Fruit fly (Drosophila melanogaster): ENCODE results near the gene CG10654.

CG10654 gene

dm6 chr3L:12533392-12534070, 25.9 kb upstream of the CG10654 start, which contains the start of the genes Tsf2 and CG34242 (continued):
- TF ChIP-seq CG12155 (GFP tag; optimal IDR thresholded peaks at IDR 0.05) (peak; percentile 1), Asciz (GFP tag; optimal IDR thresholded peaks at IDR 0.05) (no peak), gro (GFP tag; optimal IDR thresholded peaks at IDR 0.05) (no peak), pros (GFP tag; optimal IDR thresholded peaks at IDR 0.05) (no peak), Fer2 (tag; optimal IDR thresholded peaks at IDR 0.05) (peak; percentile 66), CG13624 (GFP tag; optimal IDR thresholded peaks at IDR 0.05) (no peak), esg (GFP tag; conservative IDR thresholded peaks at IDR 0.05) (peak; percentile 97), CG17568 (GFP tag; optimal IDR thresholded peaks at IDR 0.05) (no peak), Atf6 (GFP tag; IDR thresholded peaks at IDR 0.05) (peak; percentile 92), kah (GFP tag; optimal IDR thresholded peaks at IDR 0.05) (peak; percentile 47), ap (GFP tag; IDR thresholded peaks at IDR 0.05) (peak; percentile 94), CG10267 (tag; optimal IDR thresholded peaks at IDR 0.05) (peak; percentile 51), Vsx1 (GFP tag; optimal IDR thresholded peaks at IDR 0.05) (no peak), CrebB (tag; optimal IDR thresholded peaks at IDR 0.05) (no peak), CG12942 (GFP tag; optimal IDR thresholded peaks at IDR 0.05) (no peak), CG15696 (tag; optimal IDR thresholded peaks at IDR 0.05) (peak; percentile 57), wdn (GFP tag; IDR thresholded peaks at IDR 0.05) (peak; percentile 62; the same call in 1 of the 2 replicates), br (optimal IDR thresholded peaks at IDR 0.05) (no peak), tio (GFP tag; optimal IDR thresholded peaks at IDR 0.05) (no peak), CG10654 (GFP tag; optimal IDR thresholded peaks at IDR 0.05) (peak; percentile 81), ham (GFP tag; IDR thresholded peaks at IDR 0.05) (no peak), CG9797 (GFP tag; optimal IDR thresholded peaks at IDR 0.05) (peak; percentile 81), ewg (GFP tag; optimal IDR thresholded peaks at IDR 0.05) (no peak), nmo (GFP tag; optimal IDR thresholded peaks at IDR 0.05) (peak; percentile 65), CG5953 (GFP tag; IDR thresholded peaks at IDR 0.05) (peak; percentile 90), CG13123 (GFP tag; optimal IDR thresholded peaks at IDR 0.05) (no peak), pnt (GFP tag; optimal IDR thresholded peaks at IDR 0.05) (no peak), Sry-δ (GFP tag; optimal IDR thresholded peaks at IDR 0.05) (no peak), mam (GFP tag; optimal IDR thresholded peaks at IDR 0.05) (peak; percentile 21), CG10209 (GFP tag; optimal IDR thresholded peaks at IDR 0.05) (peak; percentile 4), pum (GFP tag; optimal IDR thresholded peaks at IDR 0.05) (no peak), CG14014 (GFP tag; IDR thresholded peaks at IDR 0.05) (peak; percentile 94), fd96Cb (tag; optimal IDR thresholded peaks at IDR 0.05) (peak; percentile 92), pb (GFP tag; optimal IDR thresholded peaks at IDR 0.05) (no peak), Xbp1 (GFP tag; optimal IDR thresholded peaks at IDR 0.05) (no peak), exex (tag; optimal IDR thresholded peaks at IDR 0.05) (no peak), fd64A (GFP tag; optimal IDR thresholded peaks at IDR 0.05) (no peak), stc (GFP tag; IDR thresholded peaks at IDR 0.05) (peak; percentile 83), CG6175 (GFP tag; IDR thresholded peaks at IDR 0.05) (peak; percentile 84; the same call in 2 of the 3 replicates), jigr1 (GFP tag; IDR thresholded peaks at IDR 0.05) (peak; percentile 59; the same call in 2 of the 3 replicates), TFAM (GFP tag; optimal IDR thresholded peaks at IDR 0.05) (no peak), Dbx (GFP tag; IDR thresholded peaks at IDR 0.05) (peak; percentile 94), CG1529 (GFP tag; optimal IDR thresholded peaks at IDR 0.05) (no peak), Opbp (GFP tag; IDR thresholded peaks at IDR 0.05; ENCODE audit: partially characterized antibody) (no peak), Kr (GFP tag; optimal IDR thresholded peaks at IDR 0.05) (no peak), CG1647 (GFP tag; optimal IDR thresholded peaks at IDR 0.05) (peak; percentile 22), CG2202 (tag; optimal IDR thresholded peaks at IDR 0.05) (no peak), CG6813 (GFP tag; optimal IDR thresholded peaks at IDR 0.05) (no peak), CG18619 (GFP tag; optimal IDR thresholded peaks at IDR 0.05) (no peak), Myb (GFP tag; optimal IDR thresholded peaks at IDR 0.05) (no peak), BtbVII (GFP tag; optimal IDR thresholded peaks at IDR 0.05) (peak; percentile 68)
